Worm (Caenorhabditis elegans): ENCODE results near the gene F59E11.5.

- TF ChIP-seq lsy-2 (tag; optimal IDR thresholded peaks at IDR 0.05) (no peak), nhr-11 (tag; optimal IDR thresholded peaks at IDR 0.05) (no peak), ama-1 (optimal IDR thresholded peaks at IDR 0.05) (no peak), zag-1 (tag; optimal IDR thresholded peaks at IDR 0.05) (no peak), sma-9 (GFP tag; optimal IDR thresholded peaks at IDR 0.05) (no peak), sma-9 (tag; optimal IDR thresholded peaks at IDR 0.05) (no peak), nhr-25 (tag; optimal IDR thresholded peaks at IDR 0.05) (no peak), Y55F3AM.14 (GFP tag; optimal IDR thresholded peaks at IDR 0.05) (no peak), alr-1 (tag; optimal IDR thresholded peaks at IDR 0.05) (no peak), blmp-1 (tag; optimal IDR thresholded peaks at IDR 0.05; ENCODE audit: insufficient read depth) (no peak)
Measured at ce11 chrV:8946142-8946541, 48.8 kb upstream of the F59E11.5 start.

All from whole organism, L2 larva.